Fruit fly (Drosophila melanogaster) whole organism, prepupa: ENCODE data around the gene RhoGAP15B.
A peak's percentile ranks its signal among the peaks of the same experiment; 100 is the strongest.

Source experiments
- Blimp-1 ChIP-seq: fragments of 200-800 bp; sonication (Bioruptor generic); optimal IDR thresholded peaks from 3 replicates; lab custom pipeline; 2017; ENCODE audit warnings: missing biosample characterization, missing genetic modification characterization, mild to moderate bottlenecking, moderate library complexity, missing genetic modification reagents
- CG10669 ChIP-seq: fragments of 200-800 bp; sonication (Bioruptor generic); optimal IDR thresholded peaks from 3 replicates; lab custom pipeline; 2018; ENCODE audit warnings: missing biosample characterization, mild to moderate bottlenecking, missing genetic modification characterization, moderate library complexity
- CG11762 ChIP-seq: fragments of 200-800 bp; sonication (Bioruptor generic); optimal IDR thresholded peaks from 3 replicates; lab custom pipeline; 2016; ENCODE audit warnings: missing biosample characterization, missing genetic modification characterization; ENCODE audit not compliant: insufficient read depth
- CG11902 ChIP-seq: fragments of 200-800 bp; sonication (Bioruptor generic); optimal IDR thresholded peaks from 3 replicates; lab custom pipeline; 2016; ENCODE audit warnings: missing biosample characterization, missing genetic modification characterization
- CG15336 ChIP-seq: fragments of 200-800 bp; sonication (Bioruptor generic); IDR thresholded peaks from 2 replicates; pipeline ENCODE4 v1.3.6; 2022; ENCODE audit warnings: missing biosample characterization, missing genetic modification characterization
- CG16779 ChIP-seq: fragments of 200-800 bp; sonication (Bioruptor generic); optimal IDR thresholded peaks from 3 replicates; lab custom pipeline; 2017; ENCODE audit warnings: missing biosample characterization, mild to moderate bottlenecking, missing genetic modification characterization
- CG31627 ChIP-seq: fragments of 200-800 bp; sonication (Bioruptor generic); optimal IDR thresholded peaks from 3 replicates; lab custom pipeline; 2016; ENCODE audit warnings: missing biosample characterization, missing genetic modification characterization
- CG32006 ChIP-seq: fragments of 200-800 bp; sonication (Bioruptor generic); optimal IDR thresholded peaks from 3 replicates; lab custom pipeline; 2017; ENCODE audit warnings: missing biosample characterization, mild to moderate bottlenecking, missing genetic modification characterization
- CG3919 ChIP-seq: fragments of 200-800 bp; sonication (Bioruptor generic); optimal IDR thresholded peaks from 3 replicates; lab custom pipeline; 2016; ENCODE audit warnings: missing biosample characterization, missing genetic modification characterization
- CG4318 ChIP-seq: fragments of 200-800 bp; sonication (Bioruptor generic); optimal IDR thresholded peaks from 3 replicates; lab custom pipeline; 2017; ENCODE audit warnings: missing biosample characterization, mild to moderate bottlenecking, missing genetic modification characterization
- CG6163 ChIP-seq: fragments of 200-800 bp; sonication (Bioruptor generic); IDR thresholded peaks from 3 replicates; pipeline ENCODE4 v1.3.6; 2022; ENCODE audit warnings: missing biosample characterization, missing genetic modification characterization
- CG6808 ChIP-seq: fragments of 200-800 bp; sonication (Bioruptor generic); optimal IDR thresholded peaks from 3 replicates; lab custom pipeline; 2017; ENCODE audit warnings: missing biosample characterization, missing genetic modification characterization, mild to moderate bottlenecking, moderate library complexity, missing genetic modification reagents
- CG6854 ChIP-seq: fragments of 200-800 bp; sonication (Bioruptor generic); optimal IDR thresholded peaks from 2 replicates; lab custom pipeline; 2017; ENCODE audit warnings: missing biosample characterization, mild to moderate bottlenecking, missing genetic modification characterization
- CG7368 ChIP-seq: fragments of 200-800 bp; sonication (Bioruptor generic); optimal IDR thresholded peaks from 3 replicates; lab custom pipeline; 2016; ENCODE audit warnings: missing biosample characterization, missing genetic modification characterization
- CG8119 ChIP-seq: fragments of 200-800 bp; sonication (Bioruptor generic); IDR thresholded peaks from 3 replicates; pipeline ENCODE4 v1.3.6; 2022; ENCODE audit warnings: missing biosample characterization, missing genetic modification characterization
- CG8632 ChIP-seq: fragments of 200-800 bp; sonication (Bioruptor generic); optimal IDR thresholded peaks from 3 replicates; lab custom pipeline; 2016; ENCODE audit warnings: missing biosample characterization, missing genetic modification characterization
- Eip75B ChIP-seq: fragments of 200-800 bp; sonication (Bioruptor generic); optimal IDR thresholded peaks from 3 replicates; lab custom pipeline; 2016; ENCODE audit warnings: missing biosample characterization, missing genetic modification characterization
- Eip78C ChIP-seq: fragments of 200-800 bp; sonication (Bioruptor generic); peaks from one replicate; lab custom pipeline; 2016; ENCODE audit warnings: missing biosample characterization, missing genetic modification characterization
- Ets96B ChIP-seq: fragments of 200-800 bp; optimal IDR thresholded peaks from 2 replicates; lab custom pipeline; 2019; ENCODE audit warnings: missing biosample characterization, mild to moderate bottlenecking, missing genetic modification characterization, moderate library complexity
- Hr38 ChIP-seq: sonication (Bioruptor generic); optimal IDR thresholded peaks from 2 replicates; lab custom pipeline; 2016; ENCODE audit warnings: missing biosample characterization, missing genetic modification characterization
- Hr39 ChIP-seq: fragments of 200-800 bp; sonication (Bioruptor generic); optimal IDR thresholded peaks from 2 replicates; lab custom pipeline; 2016; ENCODE audit warnings: missing biosample characterization, missing genetic modification characterization
- Hr4 ChIP-seq: fragments of 200-800 bp; sonication (Bioruptor generic); optimal IDR thresholded peaks from 3 replicates; lab custom pipeline; 2016; ENCODE audit warnings: missing biosample characterization, missing genetic modification characterization
- Lpt ChIP-seq: fragments of 200-800 bp; sonication (Bioruptor generic); optimal IDR thresholded peaks from 3 replicates; lab custom pipeline; 2016; ENCODE audit warnings: missing biosample characterization, missing genetic modification characterization
- Met ChIP-seq: fragments of 200-800 bp; sonication (Bioruptor generic); optimal IDR thresholded peaks from 3 replicates; lab custom pipeline; 2016; ENCODE audit warnings: missing biosample characterization, missing genetic modification characterization
- Smox ChIP-seq: fragments of 200-800 bp; sonication (Bioruptor generic); optimal IDR thresholded peaks from 3 replicates; lab custom pipeline; 2016; ENCODE audit warnings: missing biosample characterization, missing genetic modification characterization
- Sox102F ChIP-seq: fragments of 200-800 bp; sonication (Bioruptor generic); optimal IDR thresholded peaks from 2 replicates; lab custom pipeline; 2016; ENCODE audit warnings: missing biosample characterization, mild to moderate bottlenecking, missing genetic modification characterization
- Sox14 ChIP-seq: fragments of 200-800 bp; sonication (Bioruptor generic); optimal IDR thresholded peaks from 3 replicates; lab custom pipeline; 2016; ENCODE audit warnings: missing biosample characterization, missing genetic modification characterization
- Sox15 ChIP-seq: fragments of 200-800 bp; sonication (Bioruptor generic); optimal IDR thresholded peaks from 3 replicates; lab custom pipeline; 2016; ENCODE audit warnings: missing biosample characterization, missing genetic modification characterization
- achi ChIP-seq: fragments of 200-800 bp; sonication (Bioruptor generic); optimal IDR thresholded peaks from 3 replicates; lab custom pipeline; 2016; ENCODE audit warnings: missing biosample characterization, missing genetic modification characterization
- acj6 ChIP-seq: fragments of 200-800 bp; sonication (Bioruptor generic); optimal IDR thresholded peaks from 3 replicates; lab custom pipeline; 2016; ENCODE audit warnings: missing biosample characterization, missing genetic modification characterization
- cyc ChIP-seq: fragments of 200-800 bp; sonication (Bioruptor generic); optimal IDR thresholded peaks from 3 replicates; lab custom pipeline; 2016; ENCODE audit warnings: missing biosample characterization, missing genetic modification characterization
- dac ChIP-seq: fragments of 200-800 bp; sonication (Bioruptor generic); optimal IDR thresholded peaks from 2 replicates; lab custom pipeline; 2017; ENCODE audit warnings: missing biosample characterization, mild to moderate bottlenecking, missing genetic modification characterization
- dsx ChIP-seq: fragments of 200-800 bp; optimal IDR thresholded peaks from 3 replicates; lab custom pipeline; 2019; ENCODE audit warnings: missing biosample characterization, mild to moderate bottlenecking, missing genetic modification characterization, moderate library complexity; ENCODE audit not compliant: poor library complexity, severe bottlenecking
- esn ChIP-seq: fragments of 200-800 bp; sonication (Bioruptor generic); optimal IDR thresholded peaks from 2 replicates; lab custom pipeline; 2016; ENCODE audit warnings: missing biosample characterization, mild to moderate bottlenecking, missing genetic modification characterization, moderate library complexity
- fd59A ChIP-seq: fragments of 200-800 bp; sonication (Bioruptor generic); optimal IDR thresholded peaks from 2 replicates; lab custom pipeline; 2017; ENCODE audit warnings: missing biosample characterization, mild to moderate bottlenecking, missing genetic modification characterization, missing genetic modification reagents
- fkh ChIP-seq: fragments of 200-800 bp; sonication (Bioruptor generic); optimal IDR thresholded peaks from 3 replicates; lab custom pipeline; 2017; ENCODE audit warnings: missing biosample characterization, mild to moderate bottlenecking, missing genetic modification characterization, moderate library complexity
- net ChIP-seq: fragments of 200-800 bp; sonication (Bioruptor generic); optimal IDR thresholded peaks from 3 replicates; lab custom pipeline; 2016; ENCODE audit warnings: missing biosample characterization, missing genetic modification characterization
- pdm3 ChIP-seq: fragments of 200-800 bp; sonication (Bioruptor generic); optimal IDR thresholded peaks from 3 replicates; lab custom pipeline; 2016; ENCODE audit warnings: missing biosample characterization, missing genetic modification characterization
- salr ChIP-seq, 2 experiments: fragments of 200-800 bp; sonication (Bioruptor generic); optimal IDR thresholded peaks; 3 replicates each; lab custom pipeline; 2016 to 2018; ENCODE audit warnings: missing biosample characterization in 2 of 2, missing genetic modification characterization in 2 of 2, mild to moderate bottlenecking in 1 of 2
- ss ChIP-seq, 2 experiments: fragments of 200-800 bp; sonication (Bioruptor generic); optimal IDR thresholded peaks; 2 replicates in 1 of 2; 3 replicates in 1 of 2; lab custom pipeline; 2017 to 2018; ENCODE audit warnings: mild to moderate bottlenecking in 2 of 2, missing biosample characterization in 2 of 2, missing genetic modification characterization in 2 of 2, moderate library complexity in 1 of 2
- svp ChIP-seq: fragments of 200-800 bp; sonication (Bioruptor generic); peaks from one replicate; lab custom pipeline; 2016; ENCODE audit warnings: missing biosample characterization, missing genetic modification characterization
- vri ChIP-seq: fragments of 200-800 bp; sonication (Bioruptor generic); optimal IDR thresholded peaks from 3 replicates; lab custom pipeline; 2016; ENCODE audit warnings: missing biosample characterization, mild to moderate bottlenecking, missing genetic modification characterization

RhoGAP15B gene

dm6 chrX:16923503-16923902, 19.6 kb upstream of the RhoGAP15B start:
- no peak for TF ChIP-seq CG8632 (GFP tag; lab: Kevin White, UChicago)
- TF ChIP-seq acj6 (GFP tag; lab: Kevin White, UChicago), result no peak
- no peak for TF ChIP-seq Sox14 (GFP tag; lab: Kevin White, UChicago)
- no peak for TF ChIP-seq CG6163
- TF ChIP-seq Eip78C (GFP tag; lab: Kevin White, UChicago), result peak; percentile 29
- peak; percentile 62 for TF ChIP-seq svp (GFP tag; lab: Kevin White, UChicago)
- peak; percentile 2 for TF ChIP-seq fkh
- no peak for TF ChIP-seq fd59A (GFP tag; lab: Kevin White, UChicago)

dm6 chrX:16924069-16924721, 18.9 kb upstream of the RhoGAP15B start:
- TF ChIP-seq dsx, result no peak
- peak; percentile 66 for TF ChIP-seq svp (GFP tag; lab: Kevin White, UChicago)
- peak; percentile 38 for TF ChIP-seq Eip78C (GFP tag; lab: Kevin White, UChicago)
- TF ChIP-seq, all 60 proteins: peak for 2

- no peak for TF ChIP-seq CG8632 (GFP tag; lab: Kevin White, UChicago)
- TF ChIP-seq Blimp-1 (GFP tag; lab: Kevin White, UChicago), result no peak
- TF ChIP-seq CG32006 (GFP tag; lab: Kevin White, UChicago), result no peak
- no peak for TF ChIP-seq Smox (GFP tag; lab: Kevin White, UChicago)
- TF ChIP-seq CG8119 (GFP tag; lab: Robert Waterston, UW), result no peak
- TF ChIP-seq Lpt (GFP tag; lab: Kevin White, UChicago), result no peak
- TF ChIP-seq dac (GFP tag; lab: Kevin White, UChicago), result no peak
- TF ChIP-seq net (GFP tag; lab: Kevin White, UChicago), result no peak
- no peak for TF ChIP-seq CG6163
- no peak for TF ChIP-seq CG31627 (GFP tag; lab: Kevin White, UChicago)
- TF ChIP-seq fd59A (GFP tag; lab: Kevin White, UChicago), result no peak
- TF ChIP-seq vri (GFP tag; lab: Kevin White, UChicago), result no peak
- no peak for TF ChIP-seq Hr39 (GFP tag; lab: Kevin White, UChicago)
- TF ChIP-seq CG6808, result no peak
- TF ChIP-seq CG7368 (GFP tag; lab: Kevin White, UChicago), result no peak
- no peak for TF ChIP-seq Eip75B (GFP tag; lab: Kevin White, UChicago)
- no peak for TF ChIP-seq Met (GFP tag; lab: Kevin White, UChicago)
- TF ChIP-seq CG15336 (GFP tag; lab: Robert Waterston, UW), result no peak
- no peak for TF ChIP-seq CG4318
Measured at dm6 chrX:16926726-16927125, 16.4 kb upstream of the RhoGAP15B start.

- TF ChIP-seq net (GFP tag; lab: Kevin White, UChicago) (peak; percentile 37), Hr38 (no peak), vri (GFP tag; lab: Kevin White, UChicago) (peak; percentile 16), CG7368 (GFP tag; lab: Kevin White, UChicago) (peak; percentile 40), fd59A (GFP tag; lab: Kevin White, UChicago) (peak; percentile 69), CG6808 (peak; percentile 62), Sox14 (GFP tag; lab: Kevin White, UChicago) (peak; percentile 23), Met (GFP tag; lab: Kevin White, UChicago) (peak; percentile 47), CG16779 (tag; lab: Kevin White, UChicago) (peak; percentile 54), esn (GFP tag; lab: Kevin White, UChicago) (peak; percentile 68), Sox15 (no peak), ss (GFP tag; optimal IDR thresholded peaks at IDR 0.05; lab: Kevin White, UChicago) (peak; percentile 57 to 79), cyc (GFP tag; lab: Kevin White, UChicago) (peak; percentile 54), CG10669 (GFP tag; lab: Kevin White, UChicago) (peak; percentile 63), Hr4 (peak; percentile 73), CG11902 (peak; percentile 37), Ets96B (tag; lab: Kevin White, UChicago) (peak; percentile 70), salr (GFP tag; optimal IDR thresholded peaks at IDR 0.05; lab: Kevin White, UChicago) (peak; percentile 37 to 64), Sox102F (peak; percentile 36), Eip78C (GFP tag; lab: Kevin White, UChicago) (peak; percentile 92), CG6854 (GFP tag; lab: Kevin White, UChicago) (peak; percentile 58), Hr39 (GFP tag; lab: Kevin White, UChicago) (peak; percentile 36), CG11762 (peak; percentile 52), achi (GFP tag; lab: Kevin White, UChicago) (peak; percentile 58), pdm3 (GFP tag; lab: Kevin White, UChicago) (peak; percentile 52), CG3919 (GFP tag; lab: Kevin White, UChicago) (peak; percentile 78)
Measured at dm6 chrX:16930465-16931286, 12.4 kb upstream of the RhoGAP15B start.
